Fruit fly (Drosophila melanogaster): ENCODE results near the gene Cyp304a1.

Cyp304a1 gene

DNA sequence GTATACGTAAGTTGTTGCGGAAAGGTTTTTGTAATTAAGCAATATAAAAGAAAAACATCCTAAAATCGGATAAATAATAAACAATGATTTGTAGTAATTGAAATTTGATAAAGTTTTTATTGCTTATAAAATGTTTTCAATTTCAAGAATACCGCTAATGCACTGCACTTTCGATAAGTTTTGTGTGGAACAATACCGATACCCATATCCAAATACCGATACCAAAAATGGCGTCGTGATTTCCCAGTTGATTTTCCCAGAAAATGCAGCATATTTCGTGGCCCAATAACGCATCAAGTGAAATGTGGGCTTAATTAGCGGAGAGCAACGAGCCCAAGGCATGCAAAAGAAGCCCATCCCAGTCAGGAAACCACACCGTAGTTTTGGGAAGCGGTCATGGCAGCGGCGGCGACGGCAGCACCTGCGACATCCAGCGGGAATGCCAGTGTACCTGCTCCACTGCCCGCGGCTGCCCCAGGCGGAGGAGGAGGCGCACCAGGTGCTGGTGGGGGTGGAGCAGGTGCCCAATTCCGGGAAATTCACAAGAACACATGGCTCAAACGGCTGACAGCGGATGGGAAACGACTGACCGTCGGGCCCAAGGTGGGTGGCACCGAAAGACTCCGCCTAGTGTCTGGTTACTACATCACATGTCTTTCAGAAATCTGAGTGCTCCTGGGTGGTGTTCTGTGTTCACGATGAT is 22.4 kb downstream of the Cyp304a1 start, which contains the start of gene CG31342:
CG31342 (plus strand) TSS at position 214 of the 703 bp plus-strand sequence.
- peak; percentile 14 for TF ChIP-seq CrebB (tag; optimal IDR thresholded peaks at IDR 0.05)
- TF ChIP-seq gcm2 (GFP tag; optimal IDR thresholded peaks at IDR 0.05): no peak
- 0 out of 3 replicates have a peak, but pooled peaks have one; percentile 45 for TF ChIP-seq mld (GFP tag; IDR thresholded peaks at IDR 0.05; ENCODE audit: partially characterized antibody)
- no peak for TF ChIP-seq en (GFP tag; optimal IDR thresholded peaks at IDR 0.05)
- no peak for TF ChIP-seq mam (GFP tag; optimal IDR thresholded peaks at IDR 0.05)
- no peak for TF ChIP-seq sqz (GFP tag; optimal IDR thresholded peaks at IDR 0.05)
- TF ChIP-seq CG6683 (GFP tag; optimal IDR thresholded peaks at IDR 0.05): no peak
- TF ChIP-seq lilli (GFP tag; optimal IDR thresholded peaks at IDR 0.05): peak; percentile 46
- TF ChIP-seq amos (GFP tag; IDR thresholded peaks at IDR 0.05; ENCODE audit: partially characterized antibody): peak; percentile 75; the same call in 1 of the 2 replicates
- TF ChIP-seq dmrt11E (tag; optimal IDR thresholded peaks at IDR 0.05): peak; percentile 54
- TF ChIP-seq Spps (tag; optimal IDR thresholded peaks at IDR 0.05): no peak
- TF ChIP-seq tap (tag; optimal IDR thresholded peaks at IDR 0.05): no peak
- TF ChIP-seq H2.0 (GFP tag; IDR thresholded peaks at IDR 0.05): no peak
- TF ChIP-seq CG11398 (GFP tag; optimal IDR thresholded peaks at IDR 0.05): no peak
- no peak for TF ChIP-seq Trl (optimal IDR thresholded peaks at IDR 0.05)
- no peak for TF ChIP-seq Trl (GFP tag; optimal IDR thresholded peaks at IDR 0.05)
- no peak for TF ChIP-seq tll (GFP tag; optimal IDR thresholded peaks at IDR 0.05)
- TF ChIP-seq sug (tag; optimal IDR thresholded peaks at IDR 0.05): peak; percentile 54
- TF ChIP-seq CG12391 (tag; optimal IDR thresholded peaks at IDR 0.05): peak; percentile 72
- no peak; the same call in 1 of the 2 replicates for TF ChIP-seq HLH3B (GFP tag; IDR thresholded peaks at IDR 0.05)
- no peak for TF ChIP-seq B-H1 (GFP tag; IDR thresholded peaks at IDR 0.05)
- 0 out of 3 replicates have a peak, but pooled peaks have one; percentile 17 for TF ChIP-seq so (GFP tag; IDR thresholded peaks at IDR 0.05)
- no peak for TF ChIP-seq Kr (GFP tag; optimal IDR thresholded peaks at IDR 0.05)
- TF ChIP-seq odd (GFP tag; optimal IDR thresholded peaks at IDR 0.05): no peak
- no peak for TF ChIP-seq ro (GFP tag; IDR thresholded peaks at IDR 0.05)
- TF ChIP-seq gfzf (GFP tag; optimal IDR thresholded peaks at IDR 0.05): peak; percentile 30
- TF ChIP-seq hth (optimal IDR thresholded peaks at IDR 0.05): no peak
- no peak for TF ChIP-seq fu2 (GFP tag; optimal IDR thresholded peaks at IDR 0.05)
- TF ChIP-seq ttk (GFP tag; IDR thresholded peaks at IDR 0.05): no peak
- no peak for TF ChIP-seq CG10543 (GFP tag; optimal IDR thresholded peaks at IDR 0.05)
- TF ChIP-seq CG9437 (GFP tag; optimal IDR thresholded peaks at IDR 0.05): no peak
- peak; percentile 64 for TF ChIP-seq CG10267 (tag; optimal IDR thresholded peaks at IDR 0.05)
- TF ChIP-seq fru (optimal IDR thresholded peaks at IDR 0.05): no peak
- TF ChIP-seq Drgx (GFP tag; IDR thresholded peaks at IDR 0.05): 0 out of 2 replicates have a peak, but pooled peaks have one; percentile 28
- TF ChIP-seq Rfx (GFP tag; IDR thresholded peaks at IDR 0.05): peak; percentile 37; the same call in 1 of the 2 replicates
- peak; percentile 85 for TF ChIP-seq Med (GFP tag)
- TF ChIP-seq NC2α (GFP tag; optimal IDR thresholded peaks at IDR 0.05): no peak
- no peak for TF ChIP-seq Dip3 (GFP tag; optimal IDR thresholded peaks at IDR 0.05)
- TF ChIP-seq Hr3 (GFP tag; optimal IDR thresholded peaks at IDR 0.05): peak; percentile 22
- TF ChIP-seq CG6689 (GFP tag; IDR thresholded peaks at IDR 0.05): no peak; the same call in 1 of the 2 replicates
- TF ChIP-seq Sin3A (optimal IDR thresholded peaks at IDR 0.05): peak; percentile 12
- no peak for TF ChIP-seq schlank (tag; optimal IDR thresholded peaks at IDR 0.05)
- TF ChIP-seq tin (GFP tag; optimal IDR thresholded peaks at IDR 0.05): peak; percentile 17
- TF ChIP-seq twi (tag; optimal IDR thresholded peaks at IDR 0.05): no peak
- TF ChIP-seq CG8290 (GFP tag; optimal IDR thresholded peaks at IDR 0.05): no peak
- TF ChIP-seq CG8290 (tag; optimal IDR thresholded peaks at IDR 0.05): no peak
- peak; percentile 61 for TF ChIP-seq Six4 (GFP tag; optimal IDR thresholded peaks at IDR 0.05)
- TF ChIP-seq da (GFP tag; optimal IDR thresholded peaks at IDR 0.05): peak; percentile 7
- no peak for TF ChIP-seq CG10147 (GFP tag; optimal IDR thresholded peaks at IDR 0.05)
- peak; percentile 47 for TF ChIP-seq CG30403 (GFP tag; optimal IDR thresholded peaks at IDR 0.05)
- peak; percentile 67 for TF ChIP-seq CG13624 (GFP tag; optimal IDR thresholded peaks at IDR 0.05)
- TF ChIP-seq Meics (GFP tag; optimal IDR thresholded peaks at IDR 0.05): no peak
